Fruit fly (Drosophila melanogaster) whole organism, embryonic: ENCODE data around the gene CG11668.

Experiments
- Ada2b ChIP-seq: fragments of 200-800 bp; sonication (Bioruptor generic); IDR thresholded peaks from 2 replicates; pipeline ENCODE4 v1.3.6; 2022; ENCODE audit warnings: missing biosample characterization, missing genetic modification characterization
- Adf1 ChIP-seq: fragments of 200-800 bp; sonication (Bioruptor generic); IDR thresholded peaks from 2 replicates; pipeline ENCODE4 v1.3.6; 2022; ENCODE audit warnings: missing biosample characterization, missing genetic modification characterization
- Blimp-1 ChIP-seq: fragments of 200-800 bp; sonication (Bioruptor generic); optimal IDR thresholded peaks from 3 replicates; lab custom pipeline; 2018; ENCODE audit warnings: missing biosample characterization, missing genetic modification characterization, mild to moderate bottlenecking, moderate library complexity, missing genetic modification reagents
- BtbVII ChIP-seq: fragments of 200-800 bp; sonication (Bioruptor generic); optimal IDR thresholded peaks from 3 replicates; lab custom pipeline; 2017; ENCODE audit warnings: missing biosample characterization, mild to moderate bottlenecking, missing genetic modification characterization
- CG10274 ChIP-seq: fragments of 200-800 bp; sonication (Bioruptor generic); optimal IDR thresholded peaks from 3 replicates; lab custom pipeline; 2017; ENCODE audit warnings: missing biosample characterization, mild to moderate bottlenecking, missing genetic modification characterization
- CG11504 ChIP-seq: fragments of 200-800 bp; sonication (Bioruptor generic); optimal IDR thresholded peaks from 3 replicates; lab custom pipeline; 2019; ENCODE audit warnings: missing biosample characterization, mild to moderate bottlenecking, missing genetic modification characterization, moderate library complexity
- CG1233 ChIP-seq: fragments of 200-800 bp; sonication (Bioruptor generic); optimal IDR thresholded peaks from 4 replicates; lab custom pipeline; 2018; ENCODE audit warnings: missing biosample characterization, mild to moderate bottlenecking, missing genetic modification characterization
- CG15696 ChIP-seq: fragments of 200-800 bp; sonication (Bioruptor generic); optimal IDR thresholded peaks from 2 replicates; lab custom pipeline; 2019; ENCODE audit warnings: missing biosample characterization, mild to moderate bottlenecking, missing genetic modification characterization, moderate library complexity
- CG16815 ChIP-seq: fragments of 200-800 bp; sonication (Bioruptor generic); optimal IDR thresholded peaks from 3 replicates; lab custom pipeline; 2017; ENCODE audit warnings: missing biosample characterization, mild to moderate bottlenecking, missing genetic modification characterization
- CG16863 ChIP-seq: fragments of 200-800 bp; sonication (Bioruptor generic); optimal IDR thresholded peaks from 3 replicates; lab custom pipeline; 2016; ENCODE audit warnings: missing biosample characterization, missing genetic modification characterization
- CG18764 ChIP-seq: fragments of 200-800 bp; sonication (Bioruptor generic); optimal IDR thresholded peaks from 3 replicates; lab custom pipeline; 2016; ENCODE audit warnings: missing biosample characterization, missing genetic modification characterization
- CG2199 ChIP-seq: fragments of 200-800 bp; sonication (Bioruptor generic); IDR thresholded peaks from 3 replicates; pipeline ENCODE4 v1.3.6; 2022; ENCODE audit warnings: missing biosample characterization, missing genetic modification characterization
- CG30403 ChIP-seq: fragments of 200-800 bp; sonication (Bioruptor generic); optimal IDR thresholded peaks from 3 replicates; lab custom pipeline; 2016; ENCODE audit warnings: missing biosample characterization, missing genetic modification characterization
- CG34422 ChIP-seq: fragments of 200-800 bp; sonication (Bioruptor generic); IDR thresholded peaks from 3 replicates; pipeline ENCODE4 v1.3.6; 2022; ENCODE audit warnings: missing biosample characterization, missing genetic modification characterization
- CG6813 ChIP-seq: fragments of 200-800 bp; sonication (Bioruptor generic); optimal IDR thresholded peaks from 2 replicates; lab custom pipeline; 2017; ENCODE audit warnings: missing biosample characterization, missing genetic modification characterization, mild to moderate bottlenecking, moderate library complexity, missing genetic modification reagents
- CG6854 ChIP-seq: fragments of 200-800 bp; sonication (Bioruptor generic); optimal IDR thresholded peaks from 3 replicates; lab custom pipeline; 2017; ENCODE audit warnings: missing biosample characterization, mild to moderate bottlenecking, missing genetic modification characterization
- CG7839 ChIP-seq: fragments of 200-800 bp; sonication (Bioruptor generic); optimal IDR thresholded peaks from 3 replicates; lab custom pipeline; 2018; ENCODE audit warnings: missing biosample characterization, mild to moderate bottlenecking, missing genetic modification characterization, moderate library complexity
- CG7987 ChIP-seq: fragments of 200-800 bp; sonication (Bioruptor generic); optimal IDR thresholded peaks from 2 replicates; lab custom pipeline; 2018; ENCODE audit warnings: missing biosample characterization, mild to moderate bottlenecking, missing genetic modification characterization, moderate library complexity
- CG9817 ChIP-seq: fragments of 200-800 bp; sonication (Bioruptor generic); optimal IDR thresholded peaks from 2 replicates; lab custom pipeline; 2018; ENCODE audit warnings: missing biosample characterization, mild to moderate bottlenecking, missing genetic modification characterization, moderate library complexity
- Deaf1 ChIP-seq: fragments of 200-800 bp; optimal IDR thresholded peaks from 3 replicates; lab custom pipeline; 2019; ENCODE audit warnings: missing biosample characterization, mild to moderate bottlenecking, missing genetic modification characterization, moderate library complexity
- Dll ChIP-seq: fragments of 200-800 bp; sonication (Bioruptor generic); IDR thresholded peaks from 4 replicates; pipeline ENCODE4 v1.3.6; 2022; ENCODE audit warnings: missing biosample characterization, missing genetic modification characterization; ENCODE audit not compliant: partially characterized antibody
- Dp ChIP-seq: fragments of 200-800 bp; sonication (Bioruptor generic); optimal IDR thresholded peaks from 2 replicates; lab custom pipeline; 2018; ENCODE audit warnings: missing biosample characterization, mild to moderate bottlenecking, missing genetic modification characterization, moderate library complexity
- H2.0 ChIP-seq: fragments of 200-800 bp; sonication (Bioruptor generic); IDR thresholded peaks from 2 replicates; pipeline ENCODE4 v1.3.6; 2022; ENCODE audit warnings: missing biosample characterization, missing genetic modification characterization
- HLHmδ ChIP-seq: fragments of 200-800 bp; sonication (Bioruptor generic); optimal IDR thresholded peaks from 2 replicates; lab custom pipeline; 2018; ENCODE audit warnings: missing biosample characterization, mild to moderate bottlenecking, missing genetic modification characterization, moderate library complexity
- Hand ChIP-seq: fragments of 200-800 bp; sonication (Bioruptor generic); optimal IDR thresholded peaks from 2 replicates; lab custom pipeline; 2017; ENCODE audit warnings: mild to moderate bottlenecking, missing biosample characterization, missing genetic modification reagents, missing genetic modification characterization
- Hsf ChIP-seq: fragments of 200-800 bp; sonication (Bioruptor generic); optimal IDR thresholded peaks from 3 replicates; lab custom pipeline; 2016; ENCODE audit warnings: missing biosample characterization, missing genetic modification characterization
- Kr ChIP-seq: fragments of 200-800 bp; sonication (Bioruptor generic); optimal IDR thresholded peaks from 2 replicates; lab custom pipeline; 2017; ENCODE audit warnings: missing biosample characterization, mild to moderate bottlenecking, missing genetic modification characterization
- Max ChIP-seq: fragments of 200-800 bp; sonication (Bioruptor generic); optimal IDR thresholded peaks from 2 replicates; lab custom pipeline; 2016; ENCODE audit warnings: missing biosample characterization, mild to moderate bottlenecking, missing genetic modification characterization
- Med ChIP-seq: fragments of 200-800 bp; sonication (Bioruptor generic); peaks from one replicate; lab custom pipeline; 2016; ENCODE audit warnings: missing biosample characterization, missing genetic modification characterization, mild to moderate bottlenecking, inconsistent platforms, moderate library complexity
- Optix ChIP-seq: fragments of 200-800 bp; sonication (Bioruptor generic); IDR thresholded peaks from 3 replicates; pipeline ENCODE4 v1.3.6; 2022; ENCODE audit warnings: missing biosample characterization, missing genetic modification characterization
- Pdp1 ChIP-seq, 2 experiments: fragments of 200-800 bp; sonication (Bioruptor generic); optimal IDR thresholded peaks; 3 replicates each; lab custom pipeline; 2016; ENCODE audit warnings: missing biosample characterization in 2 of 2, missing genetic modification characterization in 2 of 2, mild to moderate bottlenecking in 1 of 2, moderate library complexity in 1 of 2
- Ssrp ChIP-seq: fragments of 200-800 bp; sonication (Bioruptor generic); optimal IDR thresholded peaks from 2 replicates; lab custom pipeline; 2018; ENCODE audit warnings: missing biosample characterization, mild to moderate bottlenecking, missing genetic modification characterization, moderate library complexity
- Stat92E ChIP-seq, 3 experiments: fragments of >200 bp in 2 of 3; fragments of 200-800 bp in 1 of 3; sonication (Bioruptor generic) in 1 of 3; optimal IDR thresholded peaks; 2 replicates each; lab custom pipeline; 2017 to 2019; ENCODE audit warnings: missing biosample characterization in 3 of 3, missing genetic modification characterization in 3 of 3, mild to moderate bottlenecking in 1 of 3, moderate library complexity in 1 of 3
- YL-1 ChIP-seq: fragments of 200-800 bp; sonication (Bioruptor generic); optimal IDR thresholded peaks from 3 replicates; lab custom pipeline; 2017; ENCODE audit warnings: missing biosample characterization, mild to moderate bottlenecking, missing genetic modification characterization
- bbx ChIP-seq: fragments of 200-800 bp; sonication (Bioruptor generic); IDR thresholded peaks from 2 replicates; pipeline ENCODE4 v1.3.6; 2022; ENCODE audit warnings: missing biosample characterization, missing genetic modification characterization; ENCODE audit not compliant: partially characterized antibody
- bcd ChIP-seq: fragments of 200-800 bp; sonication (Bioruptor generic); optimal IDR thresholded peaks from 2 replicates; lab custom pipeline; 2017; ENCODE audit warnings: missing biosample characterization, mild to moderate bottlenecking, missing genetic modification characterization
- bigmax ChIP-seq: fragments of 200-800 bp; sonication (Bioruptor generic); optimal IDR thresholded peaks from 2 replicates; lab custom pipeline; 2018; ENCODE audit warnings: missing biosample characterization, mild to moderate bottlenecking, missing genetic modification characterization
- cad ChIP-seq: fragments of >200 bp; optimal IDR thresholded peaks from 2 replicates; lab custom pipeline; 2017; ENCODE audit warnings: missing biosample characterization, missing genetic modification characterization
- cas ChIP-seq: fragments of 200-800 bp; sonication (Bioruptor generic); IDR thresholded peaks from 2 replicates; pipeline ENCODE4 v1.3.6; 2022; ENCODE audit warnings: missing biosample characterization, missing genetic modification characterization
- crp ChIP-seq, 2 experiments: fragments of 200-800 bp; sonication (Bioruptor generic); optimal IDR thresholded peaks; 2 replicates in 1 of 2; 3 replicates in 1 of 2; lab custom pipeline; 2017; ENCODE audit warnings: missing biosample characterization in 2 of 2, missing genetic modification characterization in 2 of 2, mild to moderate bottlenecking in 1 of 2, moderate library complexity in 1 of 2
- dati ChIP-seq: fragments of 200-800 bp; sonication (Bioruptor generic); IDR thresholded peaks from 2 replicates; pipeline ENCODE4 v1.3.6; 2022; ENCODE audit warnings: missing biosample characterization, missing genetic modification characterization
- fu2 ChIP-seq: fragments of 200-800 bp; sonication (Bioruptor generic); optimal IDR thresholded peaks from 2 replicates; lab custom pipeline; 2016; ENCODE audit warnings: missing biosample characterization, missing genetic modification characterization
- her ChIP-seq: fragments of 200-800 bp; sonication (Bioruptor generic); optimal IDR thresholded peaks from 2 replicates; lab custom pipeline; 2016; ENCODE audit warnings: missing biosample characterization, missing genetic modification characterization
- pb ChIP-seq: fragments of 200-800 bp; sonication (Bioruptor generic); optimal IDR thresholded peaks from 3 replicates; lab custom pipeline; 2016; ENCODE audit warnings: missing biosample characterization, missing genetic modification characterization
- shn ChIP-seq: fragments of 200-800 bp; sonication (Bioruptor generic); optimal IDR thresholded peaks from 3 replicates; lab custom pipeline; 2016; ENCODE audit warnings: missing biosample characterization, missing genetic modification characterization
- sima ChIP-seq: fragments of 200-800 bp; sonication (Bioruptor generic); optimal IDR thresholded peaks from 2 replicates; lab custom pipeline; 2016; ENCODE audit warnings: missing biosample characterization, missing genetic modification characterization
- sug ChIP-seq: fragments of 200-800 bp; optimal IDR thresholded peaks from 2 replicates; lab custom pipeline; 2019; ENCODE audit warnings: missing biosample characterization, mild to moderate bottlenecking, missing genetic modification characterization, moderate library complexity
- zen ChIP-seq: fragments of 200-800 bp; sonication (Bioruptor generic); optimal IDR thresholded peaks from 3 replicates; lab custom pipeline; 2018; ENCODE audit warnings: missing biosample characterization, mild to moderate bottlenecking, missing genetic modification characterization, moderate library complexity

The CG11668 gene

DNA sequence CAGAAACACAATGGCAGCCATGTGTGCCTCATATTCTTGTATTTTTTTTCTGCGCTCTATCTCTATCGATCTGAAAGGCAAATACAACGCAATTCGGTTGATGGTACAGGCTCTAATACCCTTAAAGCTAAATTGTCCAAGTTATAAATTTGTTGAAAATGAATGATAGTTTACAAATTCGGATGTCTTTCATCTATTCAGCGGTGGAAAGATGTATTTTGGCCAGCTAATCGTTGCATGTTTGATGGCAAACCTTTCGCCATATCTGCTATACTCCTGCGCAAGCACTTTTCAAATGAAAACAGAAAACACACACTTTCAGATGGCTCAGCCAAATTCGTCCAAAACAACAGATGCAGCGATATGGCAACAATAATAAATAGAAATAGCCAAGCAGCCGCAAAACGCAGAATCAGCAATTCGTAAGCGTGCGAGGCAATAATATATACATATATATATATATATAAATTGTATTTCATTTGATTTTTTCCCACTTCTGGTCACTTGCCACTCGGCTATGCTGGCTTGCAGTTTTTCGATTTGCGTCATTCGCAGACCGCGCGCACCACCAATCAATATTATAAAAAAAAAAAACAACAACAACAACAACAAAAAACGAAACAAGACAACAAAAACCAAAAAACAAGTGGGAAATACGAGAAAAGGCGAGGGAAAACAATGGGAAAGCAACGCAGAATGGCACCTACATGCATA, 23.9 kb upstream of the CG11668 start (continued):
- no peak for TF ChIP-seq CG1233
- peak; percentile 55 for TF ChIP-seq Med (GFP tag; lab: Kevin White, UChicago)
- no peak for TF ChIP-seq cas
- peak; percentile 27 for TF ChIP-seq CG11504 (tag; lab: Kevin White, UChicago)
- TF ChIP-seq Hsf (GFP tag; lab: Kevin White, UChicago): peak; percentile 8
- TF ChIP-seq CG2199 (GFP tag; lab: Robert Waterston, UW): no peak
- no peak for TF ChIP-seq CG6813
- TF ChIP-seq CG6854 (GFP tag; lab: Kevin White, UChicago): no peak
- peak; percentile 8 for TF ChIP-seq CG7839 (tag; lab: Kevin White, UChicago)
- no peak for TF ChIP-seq fu2

DNA sequence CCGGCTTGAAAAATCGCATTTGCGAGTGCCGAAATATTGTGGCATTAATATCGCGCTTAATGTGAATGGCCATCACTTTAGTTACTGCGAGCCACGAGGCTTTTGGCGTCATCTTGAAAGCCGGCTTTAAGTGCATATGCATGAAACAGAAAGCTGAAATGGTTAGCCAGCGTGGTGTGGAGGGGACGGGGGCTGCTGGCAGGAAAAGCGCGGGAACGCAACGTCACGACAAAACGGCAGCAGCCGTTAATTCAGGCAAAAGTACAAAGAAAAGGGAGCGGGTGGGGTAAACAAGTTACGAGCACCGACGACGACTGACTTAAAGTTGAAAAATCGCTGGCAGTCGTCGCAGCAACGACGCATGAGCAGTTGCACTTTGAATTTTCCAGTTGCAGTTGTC, 22.8 kb upstream of the CG11668 start:
- TF ChIP-seq dati (GFP tag; lab: Robert Waterston, UW) (no peak), Ssrp (tag; lab: Kevin White, UChicago) (no peak), her (GFP tag; lab: Kevin White, UChicago) (no peak), Med (GFP tag; lab: Kevin White, UChicago) (peak; percentile 0), crp (GFP tag; optimal IDR thresholded peaks at IDR 0.05; lab: Kevin White, UChicago) (no peak), CG18764 (GFP tag; lab: Kevin White, UChicago) (no peak), Kr (no peak), Adf1 (GFP tag; lab: Robert Waterston, UW) (no peak), Deaf1 (tag; lab: Kevin White, UChicago) (peak; percentile 52), Dll (GFP tag; lab: Robert Waterston, UW) (0 out of 4 replicates have a peak, but pooled peaks have one; percentile 20), cad (GFP tag; lab: Kevin White, UChicago) (no peak), bigmax (no peak), CG16863 (GFP tag; lab: Kevin White, UChicago) (no peak), H2.0 (GFP tag; lab: Robert Waterston, UW) (no peak), YL-1 (GFP tag; lab: Kevin White, UChicago) (no peak), CG15696 (tag; lab: Kevin White, UChicago) (no peak), pb (GFP tag; lab: Kevin White, UChicago) (no peak), CG7987 (no peak), sima (GFP tag; lab: Kevin White, UChicago) (no peak), zen (tag; lab: Kevin White, UChicago) (no peak), Hand (GFP tag; lab: Kevin White, UChicago) (no peak), CG2199 (GFP tag; lab: Robert Waterston, UW) (0 out of 3 replicates have a peak, but pooled peaks have one; percentile 12), bbx (no peak), BtbVII (GFP tag; lab: Kevin White, UChicago) (no peak), CG9817 (tag; lab: Kevin White, UChicago) (no peak), CG30403 (GFP tag; lab: Kevin White, UChicago) (no peak), shn (no peak), Optix (GFP tag; lab: Robert Waterston, UW) (no peak), bcd (GFP tag; lab: Kevin White, UChicago) (no peak), Max (GFP tag; lab: Kevin White, UChicago) (no peak), Dp (GFP tag; lab: Kevin White, UChicago) (peak; percentile 5), HLHmδ (GFP tag; lab: Kevin White, UChicago) (no peak), Ada2b (GFP tag; lab: Robert Waterston, UW) (no peak), CG10274 (GFP tag; lab: Kevin White, UChicago) (no peak), Blimp-1 (GFP tag; lab: Kevin White, UChicago) (peak; percentile 57), CG34422 (GFP tag; lab: Robert Waterston, UW) (peak; percentile 20; the same call in 1 of the 3 replicates), Stat92E (GFP tag; optimal IDR thresholded peaks at IDR 0.05; lab: Kevin White, UChicago) (no peak), CG16815 (no peak), sug (no peak), Pdp1 (GFP tag; optimal IDR thresholded peaks at IDR 0.05; lab: Kevin White, UChicago) (peak in 1 of 2 experiments; percentile 19)
